Fruit fly (Drosophila melanogaster) S2 (cell line): ENCODE results near the gene Tmx3.

ENCODE experiments used
- CG8478 ChIP-seq: fragments of >200 bp; optimal IDR thresholded peaks from 2 replicates; lab custom pipeline; 2018
- CTCF ChIP-seq, 2 experiments: fragments of >200 bp; optimal IDR thresholded peaks; 2 replicates each; lab custom pipeline; 2018

- TF ChIP-seq CG8478 (lab: Kevin White, UChicago) (no peak), CTCF (optimal IDR thresholded peaks at IDR 0.05; lab: Kevin White, UChicago) (no peak)
These were observed 28.3 kb downstream of the Tmx3 start, which contains the start of gene CG13054 for dm6 chr3L:16257118-16257627.
